Worm (Caenorhabditis elegans) whole organism, mixed stage, embryonic: ENCODE data around the gene glrx-21.
A peak's percentile ranks its signal among the peaks of the same experiment; 100 is the strongest.

Source experiments
- M03D4.4 ChIP-seq: sonication (generic microtip); optimal IDR thresholded peaks from 2 replicates; lab custom pipeline; 2017; ENCODE audit warnings: mild to moderate bottlenecking, missing genetic modification characterization, missing compliant biosample characterization
- blmp-1 ChIP-seq: fragments of 150-350 bp; optimal IDR thresholded peaks from 2 replicates; lab custom pipeline; 2014; ENCODE audit warnings: missing biosample characterization, missing genetic modification characterization
- ceh-39 ChIP-seq: fragments of 150-350 bp; optimal IDR thresholded peaks from 2 replicates; lab custom pipeline; 2014; ENCODE audit warnings: missing biosample characterization, missing genetic modification characterization
- ceh-43 ChIP-seq: fragments of 200-800 bp; sonication (Bioruptor generic); optimal IDR thresholded peaks from 2 replicates; lab custom pipeline; 2018; ENCODE audit warnings: mild to moderate bottlenecking, missing genetic modification characterization, moderate library complexity, missing compliant biosample characterization
- ceh-83 ChIP-seq: fragments of 200-800 bp; sonication (Bioruptor generic); optimal IDR thresholded peaks from 2 replicates; lab custom pipeline; 2018; ENCODE audit warnings: mild to moderate bottlenecking, missing genetic modification characterization, missing compliant biosample characterization
- ces-1 ChIP-seq: fragments of 150-350 bp; optimal IDR thresholded peaks from 2 replicates; lab custom pipeline; 2014; ENCODE audit warnings: missing biosample characterization, missing genetic modification reagents, missing genetic modification characterization
- cnd-1 ChIP-seq: fragments of 200-800 bp; sonication (Bioruptor generic); optimal IDR thresholded peaks from 2 replicates; lab custom pipeline; 2018; ENCODE audit warnings: mild to moderate bottlenecking, missing genetic modification characterization, missing compliant biosample characterization
- drap-1 ChIP-seq: fragments of 200-800 bp; sonication (Bioruptor generic); optimal IDR thresholded peaks from 3 replicates; lab custom pipeline; 2018; ENCODE audit warnings: mild to moderate bottlenecking, missing genetic modification characterization, missing compliant biosample characterization
- elt-3 ChIP-seq: fragments of 150-350 bp; optimal IDR thresholded peaks from 2 replicates; lab custom pipeline; 2014; ENCODE audit warnings: missing biosample characterization, missing genetic modification characterization
- flh-1 ChIP-seq: fragments of 200-800 bp; sonication (Bioruptor generic); optimal IDR thresholded peaks from 2 replicates; lab custom pipeline; 2018; ENCODE audit warnings: mild to moderate bottlenecking, missing genetic modification characterization, moderate library complexity, missing compliant biosample characterization
- hlh-1 ChIP-seq: fragments of 150-350 bp; optimal IDR thresholded peaks from 2 replicates; lab custom pipeline; 2014; ENCODE audit warnings: missing biosample characterization, missing genetic modification reagents, missing genetic modification characterization
- lin-13 ChIP-seq: fragments of 150-350 bp; optimal IDR thresholded peaks from 2 replicates; lab custom pipeline; 2014; ENCODE audit warnings: missing biosample characterization, missing genetic modification characterization
- lsy-2 ChIP-seq: fragments of 150-350 bp; optimal IDR thresholded peaks from 2 replicates; lab custom pipeline; 2014; ENCODE audit warnings: missing biosample characterization, missing genetic modification characterization
- mep-1 ChIP-seq: fragments of 150-350 bp; optimal IDR thresholded peaks from 2 replicates; lab custom pipeline; 2017; ENCODE audit warnings: missing biosample characterization, missing genetic modification reagents, missing genetic modification characterization, inconsistent platforms
- mls-2 ChIP-seq: sonication (generic microtip); optimal IDR thresholded peaks from 2 replicates; lab custom pipeline; 2016; ENCODE audit warnings: mild to moderate bottlenecking, missing genetic modification characterization, moderate library complexity, missing compliant biosample characterization
- nhr-12 ChIP-seq: fragments of 150-350 bp; optimal IDR thresholded peaks from 2 replicates; lab custom pipeline; 2014; ENCODE audit warnings: missing biosample characterization, missing genetic modification characterization
- nhr-2 ChIP-seq: fragments of 150-350 bp; optimal IDR thresholded peaks from 2 replicates; lab custom pipeline; 2014; ENCODE audit warnings: missing biosample characterization, missing genetic modification characterization
- nhr-237 ChIP-seq: fragments of 150-350 bp; optimal IDR thresholded peaks from 2 replicates; lab custom pipeline; 2014; ENCODE audit warnings: missing biosample characterization, missing genetic modification characterization
- nhr-28 ChIP-seq: fragments of 150-350 bp; optimal IDR thresholded peaks from 2 replicates; lab custom pipeline; 2014; ENCODE audit warnings: missing biosample characterization, missing genetic modification characterization
- pha-4 ChIP-seq: fragments of 150-350 bp; optimal IDR thresholded peaks from 2 replicates; lab custom pipeline; 2018; ENCODE audit warnings: missing biosample characterization, missing genetic modification reagents, missing genetic modification characterization
- sem-2 ChIP-seq: fragments of 200-800 bp; sonication (Bioruptor generic); optimal IDR thresholded peaks from 2 replicates; lab custom pipeline; 2018; ENCODE audit warnings: mild to moderate bottlenecking, missing genetic modification characterization, missing compliant biosample characterization
- sptf-1 ChIP-seq: sonication (generic microtip); optimal IDR thresholded peaks from 2 replicates; lab custom pipeline; 2017; ENCODE audit warnings: mild to moderate bottlenecking, missing genetic modification characterization, moderate library complexity, missing compliant biosample characterization
- tbx-8 ChIP-seq: fragments of 200-800 bp; sonication (Bioruptor generic); optimal IDR thresholded peaks from 2 replicates; lab custom pipeline; 2018; ENCODE audit warnings: mild to moderate bottlenecking, missing genetic modification characterization, moderate library complexity, missing compliant biosample characterization
- unc-120 ChIP-seq: sonication (generic microtip); optimal IDR thresholded peaks from 2 replicates; lab custom pipeline; 2017; ENCODE audit warnings: missing genetic modification characterization, missing compliant biosample characterization; ENCODE audit not compliant: poor library complexity, severe bottlenecking
- ztf-11 ChIP-seq: fragments of 150-350 bp; optimal IDR thresholded peaks from 2 replicates; lab custom pipeline; 2014; ENCODE audit warnings: missing biosample characterization, missing genetic modification characterization

glrx-21 gene

DNA sequence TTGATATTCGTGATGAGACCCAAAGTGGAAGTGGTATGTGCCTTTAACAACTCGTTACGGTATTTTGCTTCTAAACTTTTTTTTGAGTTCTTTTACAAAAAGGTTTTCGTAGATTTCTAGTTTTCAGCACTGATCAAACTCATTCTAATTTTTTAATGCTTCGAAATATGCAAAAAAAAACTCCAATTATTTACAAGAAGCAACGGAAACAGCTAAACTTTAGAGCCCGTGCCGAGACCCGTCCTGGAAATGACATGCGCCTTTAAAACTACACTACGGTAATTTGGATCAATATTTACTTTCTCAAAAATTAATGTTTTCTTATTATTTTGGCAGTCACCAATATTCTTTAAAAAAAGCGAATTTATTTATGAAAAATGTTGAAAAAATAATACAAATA, 34.6 kb upstream of the glrx-21 start:
- no peak for TF ChIP-seq M03D4.4 (tag; lab: Kevin White, UChicago)
- TF ChIP-seq lin-13 (tag; lab: Kevin White, UChicago) = no peak
- no peak for TF ChIP-seq nhr-28 (tag; lab: Kevin White, UChicago)
- no peak for TF ChIP-seq elt-3
- TF ChIP-seq ztf-11 (tag; lab: Kevin White, UChicago) = no peak
- no peak for TF ChIP-seq ceh-83 (GFP tag; lab: Kevin White, UChicago)
- no peak for TF ChIP-seq unc-120 (tag; lab: Kevin White, UChicago)
- TF ChIP-seq nhr-2 (tag; lab: Kevin White, UChicago) = no peak
- no peak for TF ChIP-seq mep-1 (tag; lab: Kevin White, UChicago)
- TF ChIP-seq mls-2 = no peak
- no peak for TF ChIP-seq flh-1 (GFP tag; lab: Kevin White, UChicago)
- TF ChIP-seq ceh-43 (GFP tag; lab: Kevin White, UChicago) = no peak
- TF ChIP-seq, all 35 proteins: peak for 0

DNA sequence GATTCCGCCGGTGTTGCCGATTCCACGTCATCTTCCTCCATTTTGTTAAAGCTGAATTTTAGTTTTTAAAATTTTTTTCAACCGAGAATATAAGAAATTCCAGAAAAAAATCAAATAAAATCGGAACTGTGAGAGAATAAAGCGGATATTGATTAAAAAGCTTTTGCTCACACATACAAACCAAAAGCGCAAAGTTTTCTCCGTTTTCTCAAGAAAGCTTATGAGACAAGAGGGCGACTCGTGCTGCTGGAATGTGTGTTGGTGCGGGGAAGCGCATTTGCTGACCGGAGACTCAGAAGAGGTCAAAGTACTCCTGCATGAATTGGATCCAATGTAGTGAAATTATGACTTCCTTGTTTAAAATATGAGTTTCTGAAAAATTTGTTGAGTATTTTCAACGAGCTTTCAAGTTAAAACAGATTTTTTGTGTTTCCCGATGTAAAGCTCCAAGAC, 34.0 kb upstream of the glrx-21 start, which contains the start of gene paqr-2:
Gene paqr-2 (minus strand): TSS at position 51 of the 453 bp plus-strand sequence.
- TF ChIP-seq elt-3 (no peak), pha-4 (no peak), mls-2 (no peak), nhr-237 (no peak), lsy-2 (tag; lab: Kevin White, UChicago) (peak; percentile 31)

DNA sequence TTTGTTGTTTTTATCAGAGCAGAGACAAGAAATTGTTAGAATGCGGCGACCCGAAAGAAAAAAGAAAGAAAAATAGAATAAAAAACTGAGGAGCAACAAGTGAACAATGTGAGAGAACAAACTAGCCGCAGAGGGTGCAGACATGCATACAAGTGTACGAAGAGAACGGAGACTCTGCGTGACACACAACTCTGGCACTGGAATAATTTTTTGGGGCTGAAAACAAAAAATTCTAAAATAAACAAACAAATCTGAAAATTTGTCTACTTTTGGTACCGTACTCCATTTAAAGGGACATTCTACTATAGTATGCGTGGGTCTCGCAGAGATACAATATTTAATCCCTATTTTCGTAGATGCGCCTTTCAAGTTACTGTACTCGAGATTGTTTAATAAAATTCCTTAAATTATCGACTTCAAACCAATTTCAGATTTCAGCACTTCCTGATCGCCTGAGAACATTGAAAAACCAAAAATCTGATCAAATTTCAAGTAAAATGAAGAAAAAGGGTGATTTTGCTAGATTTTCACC, 29.1 kb upstream of the glrx-21 start:
- TF ChIP-seq cnd-1 (tag; lab: Kevin White, UChicago) (no peak), drap-1 (GFP tag; lab: Kevin White, UChicago) (no peak), ces-1 (no peak), ceh-43 (GFP tag; lab: Kevin White, UChicago) (no peak), nhr-12 (tag; lab: Kevin White, UChicago) (no peak), tbx-8 (no peak), hlh-1 (tag; lab: Kevin White, UChicago) (no peak)

DNA sequence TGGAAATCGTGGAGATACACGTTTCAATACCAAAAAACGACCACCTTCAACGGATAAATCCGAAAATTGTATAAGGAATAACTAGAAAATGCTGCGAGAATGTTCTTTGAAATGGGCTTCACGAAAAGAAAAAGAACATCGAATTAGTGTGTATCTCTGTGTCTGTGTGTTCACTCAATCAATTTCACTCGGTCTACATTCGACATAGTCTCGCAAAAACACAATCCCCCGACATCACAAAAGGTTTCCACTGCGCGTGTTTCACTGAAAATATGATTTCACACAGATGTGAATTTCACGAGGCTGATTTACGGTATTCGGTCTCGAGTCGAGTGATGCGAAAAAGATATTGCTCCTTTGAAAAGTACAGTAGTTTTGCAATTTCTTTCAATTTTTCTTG, 27.8 kb upstream of the glrx-21 start:
- TF ChIP-seq ceh-39 (tag; lab: Kevin White, UChicago) (no peak), ces-1 (peak; percentile 6), sem-2 (GFP tag; lab: Kevin White, UChicago) (no peak)

DNA sequence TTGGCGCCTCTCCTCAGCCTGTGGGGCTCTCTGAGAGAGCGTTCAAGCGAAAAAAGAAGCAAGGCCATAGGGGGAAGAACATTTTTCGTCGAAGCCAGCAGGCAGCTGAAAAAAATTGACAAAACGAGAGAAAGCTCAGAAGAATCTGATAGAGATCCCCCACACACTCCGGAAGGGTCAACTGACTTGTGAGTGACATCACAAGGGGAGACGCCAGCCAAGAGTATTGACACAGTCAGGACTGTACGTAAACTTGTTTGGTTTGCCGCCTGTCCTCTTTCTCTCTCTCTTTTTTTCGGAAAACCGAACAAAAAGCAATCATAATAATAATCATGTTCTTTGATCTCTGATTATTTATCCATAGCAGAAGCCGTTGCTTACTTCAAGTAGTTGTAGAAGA, 27.0 kb upstream of the glrx-21 start:
- TF ChIP-seq sptf-1 (tag; lab: Kevin White, UChicago) (no peak), ceh-43 (GFP tag; lab: Kevin White, UChicago) (no peak), blmp-1 (tag; lab: Kevin White, UChicago) (no peak), unc-120 (tag; lab: Kevin White, UChicago) (no peak), lin-13 (tag; lab: Kevin White, UChicago) (no peak), tbx-8 (no peak)
- TF ChIP-seq, all 35 proteins: peak for 0

DNA sequence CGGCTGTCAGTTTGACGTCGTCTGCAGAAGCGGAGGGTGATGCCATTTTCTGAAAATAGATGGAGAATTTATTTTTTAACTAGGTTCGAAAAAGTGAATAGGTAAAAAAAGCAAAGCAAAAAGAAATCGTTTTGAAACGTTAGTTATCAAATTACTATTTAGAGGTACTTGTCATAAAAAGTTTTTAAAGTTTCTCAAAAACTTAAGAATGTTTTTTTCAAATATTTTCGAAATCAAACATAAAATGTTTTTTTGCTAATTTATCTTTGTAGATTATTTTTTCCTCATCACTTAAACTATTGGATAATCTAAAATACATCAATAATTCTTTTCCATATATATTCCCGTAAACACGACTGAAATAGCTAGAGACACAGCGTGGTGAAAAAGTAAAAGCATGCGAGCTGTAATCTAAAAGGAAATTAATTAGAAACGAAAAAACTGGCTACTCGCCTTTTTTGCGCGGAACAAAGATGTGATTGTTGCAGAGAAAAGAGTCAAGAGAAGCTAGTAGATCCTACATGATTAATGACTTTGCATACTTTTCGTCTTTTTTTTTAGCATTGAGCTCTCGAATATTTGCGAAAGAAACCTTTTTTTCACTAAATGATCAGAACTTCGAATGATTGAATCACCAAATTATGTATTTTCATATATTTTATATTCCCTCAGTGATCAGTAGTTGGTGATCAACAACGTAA, 25.5 kb upstream of the glrx-21 start, which contains the start of gene szy-2:
Gene szy-2 (minus strand): TSS at position 51 of the 701 bp plus-strand sequence.
- no peak for TF ChIP-seq lsy-2 (tag; lab: Kevin White, UChicago)
- no peak for TF ChIP-seq ceh-83 (GFP tag; lab: Kevin White, UChicago)
